Fruit fly (Drosophila melanogaster) whole organism, pupa: ENCODE data around the gene CG12645.

Experiments
- CG10348 ChIP-seq: fragments of 200-800 bp; sonication (Bioruptor generic); IDR thresholded peaks from 2 replicates; pipeline ENCODE4 v1.3.6; 2022; ENCODE audit warnings: missing biosample characterization, missing genetic modification characterization
- CG12605 ChIP-seq: fragments of 200-800 bp; sonication (Bioruptor generic); IDR thresholded peaks from 2 replicates; pipeline ENCODE4 v1.3.6; 2022; ENCODE audit warnings: missing biosample characterization, missing genetic modification characterization
- CG13204 ChIP-seq: fragments of 200-800 bp; sonication (Bioruptor generic); optimal IDR thresholded peaks from 2 replicates; lab custom pipeline; 2018; ENCODE audit warnings: missing biosample characterization, mild to moderate bottlenecking, missing genetic modification characterization, moderate library complexity
- CG14655 ChIP-seq: fragments of 200-800 bp; sonication (Bioruptor generic); optimal IDR thresholded peaks from 3 replicates; lab custom pipeline; 2017; ENCODE audit warnings: mild to moderate bottlenecking, missing biosample characterization, missing genetic modification reagents, missing genetic modification characterization
- CG15710 ChIP-seq: fragments of 200-800 bp; sonication (Bioruptor generic); optimal IDR thresholded peaks from 2 replicates; lab custom pipeline; 2018; ENCODE audit warnings: missing biosample characterization, mild to moderate bottlenecking, missing genetic modification characterization, moderate library complexity
- CG17806 ChIP-seq: fragments of 200-800 bp; sonication (Bioruptor generic); optimal IDR thresholded peaks from 2 replicates; lab custom pipeline; 2018; ENCODE audit warnings: missing biosample characterization, mild to moderate bottlenecking, missing genetic modification characterization, moderate library complexity
- CG32121 ChIP-seq: fragments of 200-800 bp; sonication (Bioruptor generic); IDR thresholded peaks from 2 replicates; pipeline ENCODE4 v1.3.6; 2022; ENCODE audit warnings: missing biosample characterization, missing genetic modification characterization
- CG34367 ChIP-seq: fragments of 200-800 bp; sonication (Bioruptor generic); optimal IDR thresholded peaks from 2 replicates; lab custom pipeline; 2018; ENCODE audit warnings: missing biosample characterization, mild to moderate bottlenecking, missing genetic modification characterization
- CG4496 ChIP-seq: fragments of 200-800 bp; sonication (Bioruptor generic); IDR thresholded peaks from 3 replicates; pipeline ENCODE4 v1.3.6; 2022; ENCODE audit warnings: missing biosample characterization, missing genetic modification characterization
- CG8159 ChIP-seq: fragments of 200-800 bp; sonication (Bioruptor generic); optimal IDR thresholded peaks from 3 replicates; lab custom pipeline; 2018; ENCODE audit warnings: missing biosample characterization, mild to moderate bottlenecking, missing genetic modification characterization, moderate library complexity
- CG8301 ChIP-seq: fragments of 200-800 bp; sonication (Bioruptor generic); optimal IDR thresholded peaks from 2 replicates; lab custom pipeline; 2018; ENCODE audit warnings: missing biosample characterization, mild to moderate bottlenecking, missing genetic modification characterization
- CG9948 ChIP-seq: fragments of 200-800 bp; sonication (Bioruptor generic); optimal IDR thresholded peaks from 2 replicates; lab custom pipeline; 2018; ENCODE audit warnings: missing biosample characterization, mild to moderate bottlenecking, missing genetic modification characterization, moderate library complexity
- D1 ChIP-seq: fragments of 200-800 bp; sonication (Bioruptor generic); optimal IDR thresholded peaks from 2 replicates; lab custom pipeline; 2018; ENCODE audit warnings: missing biosample characterization, mild to moderate bottlenecking, missing genetic modification characterization, moderate library complexity
- EcR ChIP-seq: fragments of 200-800 bp; sonication (Bioruptor generic); optimal IDR thresholded peaks from 3 replicates; lab custom pipeline; 2019; ENCODE audit warnings: missing biosample characterization, missing genetic modification characterization, mild to moderate bottlenecking, moderate library complexity, missing genetic modification reagents
- Ets98B ChIP-seq: fragments of 200-800 bp; sonication (Bioruptor generic); IDR thresholded peaks from 2 replicates; pipeline ENCODE4 v1.3.6; 2022; ENCODE audit warnings: missing biosample characterization, missing genetic modification characterization
- Pif1A ChIP-seq: fragments of 200-800 bp; sonication (Bioruptor generic); optimal IDR thresholded peaks from 3 replicates; lab custom pipeline; 2016; ENCODE audit warnings: missing biosample characterization, missing genetic modification characterization
- Pif1B ChIP-seq: fragments of 200-800 bp; sonication (Bioruptor generic); optimal IDR thresholded peaks from 3 replicates; lab custom pipeline; 2016; ENCODE audit warnings: missing biosample characterization, missing genetic modification characterization
- Snoo ChIP-seq: fragments of 200-800 bp; sonication (Bioruptor generic); optimal IDR thresholded peaks from 3 replicates; lab custom pipeline; 2017; ENCODE audit warnings: missing biosample characterization, mild to moderate bottlenecking, missing genetic modification characterization, inconsistent platforms
- fd96Ca ChIP-seq: fragments of 200-800 bp; sonication (Bioruptor generic); IDR thresholded peaks from 3 replicates; pipeline ENCODE4 v1.3.6; 2022; ENCODE audit warnings: missing biosample characterization, missing genetic modification characterization
- gl ChIP-seq: fragments of 200-800 bp; sonication (Bioruptor generic); optimal IDR thresholded peaks from 2 replicates; lab custom pipeline; 2018; ENCODE audit warnings: missing biosample characterization, mild to moderate bottlenecking, missing genetic modification characterization
- rn ChIP-seq: fragments of 200-800 bp; sonication (Bioruptor generic); IDR thresholded peaks from 2 replicates; pipeline ENCODE4 v1.3.6; 2022; ENCODE audit warnings: missing biosample characterization, missing genetic modification characterization

CG12645 gene

DNA sequence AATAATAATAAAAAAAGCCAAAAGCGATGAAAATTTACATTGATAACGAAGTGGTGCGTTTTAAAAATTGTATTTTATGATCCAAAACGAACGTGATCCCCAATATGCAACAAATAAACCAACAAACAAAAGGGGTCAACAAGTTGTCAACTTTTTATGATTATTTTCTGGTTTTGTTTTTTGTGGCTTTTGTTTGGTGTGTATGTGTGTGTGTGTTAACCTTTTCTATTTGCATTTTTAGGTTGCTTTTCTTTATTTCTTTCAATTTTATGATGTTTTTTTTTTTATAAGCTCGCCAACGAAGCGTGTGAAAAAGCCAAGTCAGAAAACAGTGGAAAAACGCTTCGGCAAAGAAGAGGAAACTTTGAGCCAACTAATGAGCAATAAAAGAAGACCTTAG is 45.1 kb upstream of the CG12645 start:
- no peak for TF ChIP-seq EcR (GFP tag; lab: Kevin White, UChicago)
- TF ChIP-seq, all 21 proteins: peak for 0

DNA sequence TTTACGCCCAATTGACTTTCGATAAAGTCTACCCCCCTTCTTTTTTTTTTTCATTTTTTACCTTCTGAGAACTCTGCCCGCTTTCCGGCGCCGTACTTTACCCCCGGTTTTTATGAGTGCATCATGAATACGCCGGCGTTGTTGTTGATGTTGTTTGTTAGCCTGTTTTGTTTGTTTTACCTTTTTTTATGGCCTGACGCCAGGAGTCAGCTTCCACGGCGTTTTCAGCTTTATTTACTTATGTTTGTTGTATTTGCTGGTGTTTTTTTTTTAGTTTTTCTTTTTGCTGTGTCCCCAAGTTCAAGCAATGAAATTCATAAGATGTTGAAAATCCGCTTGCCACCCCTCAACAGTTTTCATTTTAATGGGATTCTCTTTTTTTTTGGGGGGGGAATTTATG is 42.5 kb upstream of the CG12645 start:
- TF ChIP-seq CG13204 (peak; percentile 7), CG34367 (no peak), CG4496 (GFP tag; lab: Robert Waterston, UW) (0 out of 3 replicates have a peak, but pooled peaks have one; percentile 20), EcR (GFP tag; lab: Kevin White, UChicago) (no peak), CG17806 (no peak), D1 (tag; lab: Kevin White, UChicago) (no peak), fd96Ca (GFP tag; lab: Robert Waterston, UW) (no peak), Pif1A (GFP tag; lab: Kevin White, UChicago) (peak; percentile 10), rn (GFP tag; lab: Robert Waterston, UW) (no peak), CG8159 (tag; lab: Kevin White, UChicago) (no peak), Pif1B (GFP tag; lab: Kevin White, UChicago) (no peak), Snoo (tag; lab: Kevin White, UChicago) (no peak), CG9948 (tag; lab: Kevin White, UChicago) (no peak), gl (tag; lab: Kevin White, UChicago) (no peak), CG12605 (GFP tag; lab: Robert Waterston, UW) (no peak), CG32121 (GFP tag; lab: Robert Waterston, UW) (no peak)

DNA sequence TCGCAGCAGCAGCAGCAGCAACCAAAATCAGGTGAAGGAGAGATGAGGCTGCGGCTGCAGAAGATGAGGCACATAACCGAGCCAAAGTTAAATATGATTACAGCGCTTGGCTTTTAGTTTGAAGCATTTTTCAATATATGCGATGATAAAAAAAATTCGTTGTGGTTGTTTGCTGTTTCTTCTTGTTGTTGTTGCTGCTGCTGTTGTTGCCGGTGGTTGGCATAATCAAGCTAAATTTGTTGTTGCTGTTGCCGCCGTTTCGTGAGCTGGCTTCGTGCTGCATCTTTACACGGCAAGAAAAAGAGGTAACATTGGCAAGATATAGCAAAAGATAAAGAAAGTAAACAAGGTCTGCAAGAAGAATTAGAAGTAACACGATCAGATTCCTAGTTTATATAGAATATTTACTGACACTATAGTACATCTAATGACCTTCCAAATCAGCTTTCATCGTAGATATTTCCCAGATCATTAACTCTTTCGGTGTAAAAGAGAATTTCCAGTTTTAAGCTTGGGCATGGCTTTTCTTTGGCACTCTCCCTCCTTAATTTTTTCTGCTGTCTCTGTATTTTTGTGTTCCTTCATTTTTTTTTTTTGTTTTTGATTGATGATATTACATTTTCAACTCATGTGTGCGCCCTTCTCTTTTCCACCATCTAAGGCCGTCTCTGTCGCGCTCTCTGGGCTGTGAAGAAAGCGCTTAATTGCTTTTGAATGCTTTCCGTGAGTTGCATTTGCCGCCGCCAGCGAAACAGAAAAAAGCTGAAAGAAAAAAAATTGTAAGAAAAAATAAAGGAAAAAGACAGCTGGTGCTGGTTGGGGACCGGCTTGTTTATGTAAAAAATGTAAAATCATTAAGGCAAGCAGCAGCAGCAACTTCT is 39.3 kb upstream of the CG12645 start:
- TF ChIP-seq CG9948 (tag; lab: Kevin White, UChicago) (peak; percentile 67), Pif1B (GFP tag; lab: Kevin White, UChicago) (peak; percentile 69), CG34367 (peak; percentile 38), CG4496 (GFP tag; lab: Robert Waterston, UW) (peak; percentile 58; the same call in 1 of the 3 replicates), EcR (GFP tag; lab: Kevin White, UChicago) (no peak), CG13204 (no peak), fd96Ca (GFP tag; lab: Robert Waterston, UW) (peak; percentile 64), CG10348 (GFP tag; lab: Robert Waterston, UW) (no peak), CG14655 (peak; percentile 86), gl (tag; lab: Kevin White, UChicago) (no peak), Ets98B (peak; percentile 58), CG15710 (peak; percentile 24), CG32121 (GFP tag; lab: Robert Waterston, UW) (peak; percentile 42), CG8159 (tag; lab: Kevin White, UChicago) (peak; percentile 51), Snoo (tag; lab: Kevin White, UChicago) (peak; percentile 79), CG17806 (peak; percentile 60), rn (GFP tag; lab: Robert Waterston, UW) (peak; percentile 59), CG8301 (tag; lab: Kevin White, UChicago) (peak; percentile 81), D1 (tag; lab: Kevin White, UChicago) (no peak), Pif1A (GFP tag; lab: Kevin White, UChicago) (peak; percentile 67), CG12605 (GFP tag; lab: Robert Waterston, UW) (0 out of 2 replicates have a peak, but pooled peaks have one; percentile 10)

DNA sequence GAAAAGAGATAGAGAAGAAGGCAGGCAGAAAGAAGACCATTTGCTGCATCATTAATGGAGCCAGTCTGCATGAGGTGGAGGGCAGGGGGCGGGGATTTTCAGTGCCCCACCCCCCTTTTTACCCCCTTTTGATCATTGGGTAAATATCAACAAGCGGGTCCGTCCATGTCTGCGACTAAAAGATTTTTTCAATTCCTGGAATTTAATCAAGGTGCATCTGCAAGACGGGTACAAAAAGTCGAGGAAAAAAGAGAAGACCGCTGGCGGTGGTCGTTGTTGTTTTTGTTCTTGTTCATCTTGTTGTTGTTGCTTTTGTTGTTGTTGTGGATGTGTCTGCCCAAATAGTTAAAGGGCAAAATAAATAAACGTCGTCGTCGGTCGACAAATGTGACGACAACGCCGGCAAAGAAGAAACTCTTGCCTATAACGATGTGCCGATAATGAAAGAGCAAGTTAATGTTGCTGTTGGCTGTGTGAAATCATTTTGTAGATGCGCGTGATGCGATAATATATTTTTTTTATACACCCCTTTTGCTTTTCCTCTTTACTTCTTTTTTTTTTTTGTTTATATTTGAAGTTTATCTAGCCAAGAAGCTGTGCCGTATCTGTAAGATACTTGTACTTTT is 37.7 kb upstream of the CG12645 start:
- TF ChIP-seq gl (tag; lab: Kevin White, UChicago) (peak; percentile 32), CG13204 (peak; percentile 59), CG12605 (GFP tag; lab: Robert Waterston, UW) (peak; percentile 39; the same call in 1 of the 2 replicates), EcR (GFP tag; lab: Kevin White, UChicago) (peak; percentile 20), Ets98B (peak; percentile 23; the same call in 1 of the 2 replicates), fd96Ca (GFP tag; lab: Robert Waterston, UW) (peak; percentile 36; the same call in 2 of the 3 replicates), Snoo (tag; lab: Kevin White, UChicago) (no peak), rn (GFP tag; lab: Robert Waterston, UW) (no peak), CG34367 (peak; percentile 0)

DNA sequence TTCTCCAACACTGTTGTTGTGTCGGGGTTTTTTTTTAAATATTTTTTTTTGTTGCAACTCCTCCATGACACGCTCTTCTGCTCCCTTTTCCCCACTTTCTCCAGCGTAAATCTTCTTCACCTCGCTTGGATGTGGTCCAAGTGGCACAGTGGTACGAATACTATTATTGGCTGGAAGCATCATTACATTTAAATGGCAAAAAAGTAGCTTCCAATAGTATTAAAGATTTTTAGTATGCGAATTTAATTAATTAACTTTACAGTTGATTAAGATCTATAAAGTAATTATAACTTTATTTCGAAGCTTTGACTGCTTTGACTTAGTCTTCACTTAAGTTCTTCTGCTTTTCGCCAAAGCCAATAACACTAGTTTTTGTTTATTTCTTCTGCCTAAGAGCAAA is 35.1 kb upstream of the CG12645 start:
- TF ChIP-seq Pif1A (GFP tag; lab: Kevin White, UChicago) (peak; percentile 14), CG8159 (tag; lab: Kevin White, UChicago) (peak; percentile 12), CG34367 (no peak), CG10348 (GFP tag; lab: Robert Waterston, UW) (no peak), fd96Ca (GFP tag; lab: Robert Waterston, UW) (no peak), EcR (GFP tag; lab: Kevin White, UChicago) (no peak), CG32121 (GFP tag; lab: Robert Waterston, UW) (no peak), CG8301 (tag; lab: Kevin White, UChicago) (no peak), CG14655 (peak; percentile 31), CG15710 (no peak), CG12605 (GFP tag; lab: Robert Waterston, UW) (no peak), CG13204 (no peak), CG9948 (tag; lab: Kevin White, UChicago) (peak; percentile 19), CG4496 (GFP tag; lab: Robert Waterston, UW) (no peak), Ets98B (no peak), Pif1B (GFP tag; lab: Kevin White, UChicago) (no peak), Snoo (tag; lab: Kevin White, UChicago) (peak; percentile 33), CG17806 (no peak), D1 (tag; lab: Kevin White, UChicago) (no peak), rn (GFP tag; lab: Robert Waterston, UW) (no peak), gl (tag; lab: Kevin White, UChicago) (no peak)
